Fruit fly (Drosophila melanogaster) whole organism, prepupa: ENCODE measurements around the gene CG32457.

Experiments
- CG11294 ChIP-seq: fragments of 200-800 bp; sonication (Bioruptor generic); IDR thresholded peaks from 2 replicates; pipeline ENCODE4 v1.3.6; 2022; ENCODE audit warnings: missing biosample characterization, missing genetic modification characterization
- Lpt ChIP-seq: fragments of 200-800 bp; sonication (Bioruptor generic); optimal IDR thresholded peaks from 3 replicates; lab custom pipeline; 2016; ENCODE audit warnings: missing biosample characterization, missing genetic modification characterization
- OdsH ChIP-seq: fragments of 200-800 bp; sonication (Bioruptor generic); optimal IDR thresholded peaks from 3 replicates; lab custom pipeline; 2016; ENCODE audit warnings: missing biosample characterization, missing genetic modification characterization
- Sox102F ChIP-seq: fragments of 200-800 bp; sonication (Bioruptor generic); optimal IDR thresholded peaks from 2 replicates; lab custom pipeline; 2016; ENCODE audit warnings: missing biosample characterization, mild to moderate bottlenecking, missing genetic modification characterization
- esn ChIP-seq: fragments of 200-800 bp; sonication (Bioruptor generic); optimal IDR thresholded peaks from 2 replicates; lab custom pipeline; 2016; ENCODE audit warnings: missing biosample characterization, mild to moderate bottlenecking, missing genetic modification characterization, moderate library complexity
- pdm3 ChIP-seq: fragments of 200-800 bp; sonication (Bioruptor generic); optimal IDR thresholded peaks from 3 replicates; lab custom pipeline; 2016; ENCODE audit warnings: missing biosample characterization, missing genetic modification characterization
- salr ChIP-seq, 2 experiments: fragments of 200-800 bp; sonication (Bioruptor generic); optimal IDR thresholded peaks; 3 replicates each; lab custom pipeline; 2016 to 2018; ENCODE audit warnings: missing biosample characterization in 2 of 2, missing genetic modification characterization in 2 of 2, mild to moderate bottlenecking in 1 of 2

- TF ChIP-seq CG11294 (no peak), Sox102F (GFP tag; lab: Kevin White, UChicago) (no peak), esn (GFP tag; lab: Kevin White, UChicago) (no peak), Lpt (GFP tag; lab: Kevin White, UChicago) (no peak), salr (GFP tag; optimal IDR thresholded peaks at IDR 0.05; lab: Kevin White, UChicago) (no peak), pdm3 (GFP tag; lab: Kevin White, UChicago) (no peak), OdsH (GFP tag; lab: Kevin White, UChicago) (no peak)
Observed at dm6 chr3L:22943484-22943883, 44.0 kb upstream of the CG32457 start.
